Worm (Caenorhabditis elegans): Measurements from ENCODE around the gene F10A3.11.

DNA sequence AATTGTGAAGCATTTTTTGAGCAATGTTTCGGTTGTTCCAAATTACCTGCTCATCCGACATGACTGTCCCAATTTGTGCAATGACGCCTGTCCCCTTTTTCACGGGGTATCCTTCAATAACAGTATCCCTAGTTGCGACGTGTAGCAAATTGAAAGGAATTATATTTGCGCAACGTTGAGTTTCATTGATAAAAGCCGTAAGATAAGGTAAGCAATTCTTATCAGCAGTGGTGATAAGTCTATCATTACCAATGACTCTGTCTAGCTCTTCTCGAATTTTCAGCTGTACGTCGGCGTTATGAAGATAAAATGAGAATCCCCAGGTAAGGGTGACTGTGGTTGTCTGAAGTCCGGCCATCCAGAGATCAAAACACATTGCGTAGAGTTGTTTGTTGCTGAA lies 11.6 kb downstream of the F10A3.11 start:
- TF ChIP-seq egl-27 (tag; optimal IDR thresholded peaks at IDR 0.05) (no peak), nfya-1 (tag; optimal IDR thresholded peaks at IDR 0.05; ENCODE audit: insufficient read depth) (no peak), elt-1 (tag; optimal IDR thresholded peaks at IDR 0.05) (no peak), unc-39 (tag; optimal IDR thresholded peaks at IDR 0.05) (no peak), nhr-237 (tag; optimal IDR thresholded peaks at IDR 0.05) (no peak), R02D3.7 (tag; optimal IDR thresholded peaks at IDR 0.05) (no peak), snpc-4 (tag; optimal IDR thresholded peaks at IDR 0.05) (no peak)
